Worm (Caenorhabditis elegans): ENCODE results near the gene dyf-7.

dyf-7 gene

DNA sequence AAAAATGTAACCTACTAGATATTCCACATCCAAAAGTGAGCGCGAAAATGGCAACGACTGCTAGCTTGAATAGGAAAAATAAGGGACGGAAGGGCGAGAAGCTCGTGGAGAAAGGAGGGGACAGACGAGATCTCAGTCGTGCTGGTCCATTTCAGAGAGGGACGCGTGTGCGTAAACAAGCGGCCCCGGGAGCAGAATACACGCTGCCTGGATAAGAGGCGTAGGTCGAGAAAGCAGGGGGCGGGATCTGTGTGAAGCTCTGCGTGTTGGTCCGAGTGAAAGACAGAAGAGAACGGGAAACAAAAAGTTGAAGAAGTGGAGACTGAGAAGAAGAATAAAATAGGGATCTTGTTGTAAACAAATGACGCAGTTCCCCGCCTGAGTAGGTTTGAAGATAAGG is 29.9 kb upstream of the dyf-7 start, which contains the start of gene T14B1.1:
T14B1.1 (minus strand) TSS at position 170 of the 400 bp plus-strand sequence.
- TF ChIP-seq nhr-43 (tag; optimal IDR thresholded peaks at IDR 0.05; ENCODE audit: poor library complexity, severe bottlenecking) (no peak), pha-4 (tag; optimal IDR thresholded peaks at IDR 0.05) (no peak), ceh-9 (tag; optimal IDR thresholded peaks at IDR 0.05) (no peak), lin-39 (tag; optimal IDR thresholded peaks at IDR 0.05) (peak; percentile 82), lin-15B (tag; optimal IDR thresholded peaks at IDR 0.05) (no peak), nfya-1 (tag; optimal IDR thresholded peaks at IDR 0.05; ENCODE audit: insufficient read depth) (peak; percentile 61), skn-1 (tag; optimal IDR thresholded peaks at IDR 0.05) (no peak), nhr-77 (tag; optimal IDR thresholded peaks at IDR 0.05) (no peak), sea-2 (GFP tag; optimal IDR thresholded peaks at IDR 0.05) (no peak), mml-1 (tag; optimal IDR thresholded peaks at IDR 0.05) (no peak), fkh-10 (GFP tag; optimal IDR thresholded peaks at IDR 0.05) (peak; percentile 61), zag-1 (tag; optimal IDR thresholded peaks at IDR 0.05) (no peak), R02D3.7 (tag; optimal IDR thresholded peaks at IDR 0.05) (no peak), unc-62 (GFP tag; optimal IDR thresholded peaks at IDR 0.05) (no peak), ZK546.5 (tag; optimal IDR thresholded peaks at IDR 0.05) (no peak), elt-3 (tag; optimal IDR thresholded peaks at IDR 0.05) (no peak)

DNA sequence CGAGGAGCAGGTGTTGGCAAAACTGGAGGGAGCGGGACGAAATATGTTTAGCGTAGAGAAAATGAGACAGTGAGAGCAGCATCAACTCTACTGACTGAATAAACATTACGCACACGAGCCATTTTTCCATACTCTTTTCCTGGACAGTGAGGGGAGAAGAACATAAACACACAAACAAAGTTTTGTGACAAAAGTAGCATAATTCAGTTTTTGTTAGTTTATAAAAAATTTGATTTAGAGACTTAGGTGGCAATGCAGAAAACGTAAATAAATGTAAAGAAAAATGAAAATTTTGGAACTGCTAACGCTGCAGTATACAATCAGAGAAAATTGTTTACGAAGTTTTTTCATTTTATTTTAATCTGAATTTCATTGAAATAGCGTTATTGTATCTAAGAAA is 25.2 kb upstream of the dyf-7 start:
- TF ChIP-seq skn-1 (tag; optimal IDR thresholded peaks at IDR 0.05): no peak
- TF ChIP-seq elt-2 (tag; optimal IDR thresholded peaks at IDR 0.05): peak; percentile 6
- TF ChIP-seq pha-4 (tag; optimal IDR thresholded peaks at IDR 0.05): peak; percentile 57

DNA sequence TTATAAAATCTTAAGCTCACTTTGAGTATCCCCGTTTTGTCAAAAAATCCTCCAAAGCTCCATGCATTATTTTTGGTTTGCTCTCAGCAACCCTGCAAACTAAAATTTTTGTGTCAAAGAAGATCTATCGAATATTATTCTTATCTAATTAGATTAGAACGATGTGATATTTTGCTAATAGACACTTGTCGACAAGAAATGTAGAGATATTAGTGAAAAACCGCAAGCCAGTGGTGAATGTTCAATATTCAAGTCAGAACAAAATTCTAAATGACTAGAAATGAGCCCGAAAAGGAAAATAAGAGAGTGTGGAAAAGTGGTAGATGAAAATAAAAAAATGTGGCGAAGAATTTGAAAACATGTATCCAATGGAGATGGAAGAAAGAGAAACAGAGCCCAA is 23.7 kb upstream of the dyf-7 start, which contains the start of gene C43C3.4:
C43C3.4 (minus strand) TSS at position 101 of the 400 bp plus-strand sequence.
- TF ChIP-seq elt-2 (tag; optimal IDR thresholded peaks at IDR 0.05) (no peak), nhr-43 (tag; optimal IDR thresholded peaks at IDR 0.05; ENCODE audit: poor library complexity, severe bottlenecking) (no peak), jun-1 (tag; optimal IDR thresholded peaks at IDR 0.05) (no peak), pha-4 (tag; optimal IDR thresholded peaks at IDR 0.05) (no peak), nhr-12 (tag; optimal IDR thresholded peaks at IDR 0.05) (no peak), fkh-10 (GFP tag; optimal IDR thresholded peaks at IDR 0.05) (no peak), snpc-4 (tag; optimal IDR thresholded peaks at IDR 0.05) (no peak), lin-39 (tag; optimal IDR thresholded peaks at IDR 0.05) (no peak), ztf-4 (tag; optimal IDR thresholded peaks at IDR 0.05) (no peak), ZK546.5 (tag; optimal IDR thresholded peaks at IDR 0.05) (no peak), elt-3 (tag; optimal IDR thresholded peaks at IDR 0.05) (no peak)

DNA sequence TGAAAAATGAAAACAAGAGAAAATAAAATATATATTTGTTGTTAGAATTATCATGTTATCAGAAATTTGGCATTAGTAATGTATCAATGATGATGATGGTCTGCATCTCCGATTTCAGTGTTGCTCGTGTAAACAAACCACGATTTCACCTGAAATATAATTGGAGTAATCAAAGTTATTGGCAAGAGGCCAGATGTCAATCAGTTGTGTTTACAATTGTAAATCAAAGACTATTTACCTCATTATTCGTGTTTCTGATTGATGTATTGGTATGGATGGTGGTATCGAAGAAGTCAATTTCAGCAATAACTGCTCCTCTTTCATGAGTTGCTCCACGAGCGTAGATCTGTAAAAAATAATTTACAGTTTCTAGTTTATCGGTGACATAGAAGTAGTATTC is 22.4 kb upstream of the dyf-7 start:
- no peak for TF ChIP-seq nfya-1 (tag; optimal IDR thresholded peaks at IDR 0.05; ENCODE audit: insufficient read depth)
- no peak for TF ChIP-seq sea-2 (GFP tag; optimal IDR thresholded peaks at IDR 0.05)
- TF ChIP-seq elt-2 (tag; optimal IDR thresholded peaks at IDR 0.05): peak; percentile 10
- no peak for TF ChIP-seq mml-1 (tag; optimal IDR thresholded peaks at IDR 0.05)
- TF ChIP-seq pha-4 (tag; optimal IDR thresholded peaks at IDR 0.05): peak; percentile 24
- no peak for TF ChIP-seq elt-3 (tag; optimal IDR thresholded peaks at IDR 0.05)

DNA sequence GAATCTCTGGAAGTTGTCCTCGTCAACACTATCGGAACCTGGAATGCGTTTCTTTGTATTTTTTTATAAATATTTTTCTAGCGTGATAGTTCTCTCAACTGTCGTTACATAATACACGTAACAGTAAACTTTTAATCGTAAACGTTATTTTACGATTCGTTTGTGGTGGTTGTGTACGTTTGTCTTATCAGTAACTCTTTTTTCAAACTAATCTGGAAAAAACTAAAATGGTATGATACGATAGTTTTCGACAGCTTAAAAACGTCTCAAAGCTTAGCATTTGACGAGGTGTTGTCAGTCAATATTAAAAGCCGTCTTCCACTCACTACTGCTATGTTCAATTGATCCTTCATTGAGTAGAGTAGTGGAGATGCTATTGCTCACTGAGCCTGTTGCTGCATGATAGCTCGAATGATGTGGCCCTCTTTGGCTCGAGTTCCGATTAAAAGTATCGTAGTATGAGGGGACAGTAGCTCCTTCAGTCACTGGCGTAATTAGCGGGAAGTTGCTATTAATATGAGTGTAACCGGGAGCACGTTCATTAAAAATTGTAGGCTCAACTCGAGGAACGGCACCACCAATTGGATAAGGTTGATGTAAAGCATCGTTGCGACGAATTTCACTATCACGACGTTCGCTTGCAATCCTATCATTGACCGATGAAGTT is 21.5 kb upstream of the dyf-7 start:
- TF ChIP-seq pha-4 (tag; optimal IDR thresholded peaks at IDR 0.05) (peak; percentile 44), pqm-1 (tag; optimal IDR thresholded peaks at IDR 0.05) (peak; percentile 30), fkh-10 (GFP tag; optimal IDR thresholded peaks at IDR 0.05) (no peak), elt-2 (tag; optimal IDR thresholded peaks at IDR 0.05) (peak; percentile 72)

DNA sequence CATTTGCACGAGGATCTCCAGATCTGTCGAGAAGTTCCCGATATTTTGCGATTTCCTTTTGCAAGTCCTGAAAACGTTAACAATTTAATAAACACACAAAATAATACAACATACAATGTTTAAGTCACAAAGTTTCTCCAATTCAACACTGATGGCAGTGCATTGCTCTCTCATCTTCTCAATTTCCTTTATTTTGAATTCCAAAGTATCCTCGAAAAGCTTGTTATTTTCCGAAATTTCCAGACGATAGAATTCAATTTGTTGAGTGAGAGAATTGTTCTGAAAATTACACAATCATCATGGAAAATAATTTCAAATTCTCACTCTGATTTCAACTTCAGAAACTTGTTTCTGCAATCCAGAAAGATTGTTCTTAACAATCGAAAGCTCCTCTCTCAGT is 20.5 kb upstream of the dyf-7 start:
- no peak for TF ChIP-seq fkh-2 (tag; optimal IDR thresholded peaks at IDR 0.05)

DNA sequence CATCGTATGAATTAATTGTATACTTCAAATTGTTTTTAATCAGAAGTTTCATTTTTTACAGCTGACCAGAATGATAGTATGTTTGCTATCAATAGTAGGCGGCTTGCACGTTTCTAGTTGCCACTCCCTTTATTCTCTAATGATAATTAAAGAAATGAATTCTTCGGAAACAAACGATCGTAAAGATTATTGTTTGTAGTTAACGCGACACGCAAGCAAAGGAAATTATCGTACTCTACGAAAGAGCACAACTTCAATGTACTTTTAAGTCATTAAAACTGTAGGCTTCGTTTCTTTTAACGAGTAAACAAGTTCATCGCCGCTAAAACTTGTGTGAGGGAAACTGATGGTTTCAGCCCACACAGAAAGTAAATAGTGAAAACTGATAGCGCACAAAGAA is 19.0 kb upstream of the dyf-7 start:
- TF ChIP-seq pqm-1 (tag; optimal IDR thresholded peaks at IDR 0.05) (peak; percentile 57), elt-2 (tag; optimal IDR thresholded peaks at IDR 0.05) (peak; percentile 82), nhr-237 (tag; optimal IDR thresholded peaks at IDR 0.05) (no peak), aly-2 (tag; optimal IDR thresholded peaks at IDR 0.05) (no peak), pha-4 (tag; optimal IDR thresholded peaks at IDR 0.05) (peak; percentile 38), nhr-43 (tag; optimal IDR thresholded peaks at IDR 0.05; ENCODE audit: poor library complexity, severe bottlenecking) (no peak)
